Fruit fly (Drosophila melanogaster) whole organism, embryonic: ENCODE data around the gene Gga.
A peak's percentile ranks its signal among the peaks of the same experiment; 100 is the strongest.

Source experiments
- Adf1 ChIP-seq: fragments of 200-800 bp; sonication (Bioruptor generic); IDR thresholded peaks from 2 replicates; pipeline ENCODE4 v1.3.6; 2022; ENCODE audit warnings: missing biosample characterization, missing genetic modification characterization
- Atf6 ChIP-seq: fragments of 200-800 bp; sonication (Bioruptor generic); IDR thresholded peaks from 2 replicates; pipeline ENCODE4 v1.3.6; 2022; ENCODE audit warnings: missing biosample characterization, missing genetic modification characterization
- CG11247 ChIP-seq: fragments of 200-800 bp; sonication (Bioruptor generic); IDR thresholded peaks from 2 replicates; pipeline ENCODE4 v1.3.6; 2022; ENCODE audit warnings: missing biosample characterization, missing genetic modification characterization
- CG12769 ChIP-seq: fragments of 200-800 bp; sonication (Bioruptor generic); optimal IDR thresholded peaks from 2 replicates; lab custom pipeline; 2019; ENCODE audit warnings: missing biosample characterization, mild to moderate bottlenecking, missing genetic modification characterization, moderate library complexity
- CG12942 ChIP-seq: fragments of 200-800 bp; sonication (Bioruptor generic); optimal IDR thresholded peaks from 3 replicates; lab custom pipeline; 2016; ENCODE audit warnings: missing biosample characterization, missing genetic modification characterization
- CG13424 ChIP-seq: fragments of 200-800 bp; sonication (Bioruptor generic); optimal IDR thresholded peaks from 2 replicates; lab custom pipeline; 2019; ENCODE audit warnings: missing biosample characterization, mild to moderate bottlenecking, missing genetic modification characterization, moderate library complexity
- CG13894 ChIP-seq: fragments of 200-800 bp; sonication (Bioruptor generic); optimal IDR thresholded peaks from 3 replicates; lab custom pipeline; 2018; ENCODE audit warnings: missing biosample characterization, mild to moderate bottlenecking, missing genetic modification characterization, moderate library complexity
- CG14667 ChIP-seq: fragments of 200-800 bp; sonication (Bioruptor generic); IDR thresholded peaks from 2 replicates; pipeline ENCODE4 v1.3.6; 2022; ENCODE audit warnings: missing biosample characterization, missing genetic modification characterization
- CG15696 ChIP-seq: fragments of 200-800 bp; sonication (Bioruptor generic); optimal IDR thresholded peaks from 2 replicates; lab custom pipeline; 2019; ENCODE audit warnings: missing biosample characterization, mild to moderate bottlenecking, missing genetic modification characterization, moderate library complexity
- CG1832 ChIP-seq: fragments of 200-800 bp; sonication (Bioruptor generic); optimal IDR thresholded peaks from 2 replicates; lab custom pipeline; 2017; ENCODE audit warnings: missing biosample characterization, mild to moderate bottlenecking, missing genetic modification characterization, inconsistent platforms
- CG2889 ChIP-seq: fragments of 200-800 bp; sonication (Bioruptor generic); IDR thresholded peaks from 3 replicates; pipeline ENCODE4 v1.3.6; 2022; ENCODE audit warnings: missing biosample characterization, missing genetic modification characterization
- CG3065 ChIP-seq: fragments of 200-800 bp; sonication (Bioruptor generic); optimal IDR thresholded peaks from 2 replicates; lab custom pipeline; 2016; ENCODE audit warnings: missing biosample characterization, missing genetic modification characterization
- CG33213 ChIP-seq: fragments of 200-800 bp; sonication (Bioruptor generic); optimal IDR thresholded peaks from 3 replicates; lab custom pipeline; 2016; ENCODE audit warnings: missing biosample characterization, missing genetic modification characterization
- CG4328 ChIP-seq: fragments of 200-800 bp; sonication (Bioruptor generic); optimal IDR thresholded peaks from 3 replicates; lab custom pipeline; 2017; ENCODE audit warnings: missing biosample characterization, missing genetic modification reagents, missing genetic modification characterization
- CG5245 ChIP-seq: fragments of 200-800 bp; sonication (Bioruptor generic); optimal IDR thresholded peaks from 3 replicates; lab custom pipeline; 2016; ENCODE audit warnings: missing biosample characterization, missing genetic modification characterization
- CG7372 ChIP-seq: fragments of 200-800 bp; sonication (Bioruptor generic); IDR thresholded peaks from 2 replicates; pipeline ENCODE4 v1.3.6; 2022; ENCODE audit warnings: missing biosample characterization, missing genetic modification characterization
- CG7745 ChIP-seq: fragments of 200-800 bp; sonication (Bioruptor generic); optimal IDR thresholded peaks from 2 replicates; lab custom pipeline; 2018; ENCODE audit warnings: missing biosample characterization, mild to moderate bottlenecking, missing genetic modification characterization, moderate library complexity
- CG8089 ChIP-seq: fragments of 200-800 bp; sonication (Bioruptor generic); optimal IDR thresholded peaks from 3 replicates; lab custom pipeline; 2016; ENCODE audit warnings: missing biosample characterization, missing genetic modification characterization
- CG9437 ChIP-seq: fragments of 200-800 bp; sonication (Bioruptor generic); optimal IDR thresholded peaks from 2 replicates; lab custom pipeline; 2018; ENCODE audit warnings: missing biosample characterization, mild to moderate bottlenecking, missing genetic modification characterization
- CG9817 ChIP-seq: fragments of 200-800 bp; sonication (Bioruptor generic); optimal IDR thresholded peaks from 2 replicates; lab custom pipeline; 2018; ENCODE audit warnings: missing biosample characterization, mild to moderate bottlenecking, missing genetic modification characterization, moderate library complexity
- CTCF ChIP-seq: fragments of 200-800 bp; sonication (Bioruptor generic); optimal IDR thresholded peaks from 2 replicates; lab custom pipeline; 2017; ENCODE audit warnings: missing biosample characterization, mild to moderate bottlenecking, missing genetic modification characterization, moderate library complexity
- D19B ChIP-seq: fragments of 200-800 bp; sonication (Bioruptor generic); optimal IDR thresholded peaks from 2 replicates; lab custom pipeline; 2017; ENCODE audit warnings: missing biosample characterization, mild to moderate bottlenecking, missing genetic modification characterization
- H2.0 ChIP-seq: fragments of 200-800 bp; sonication (Bioruptor generic); IDR thresholded peaks from 2 replicates; pipeline ENCODE4 v1.3.6; 2022; ENCODE audit warnings: missing biosample characterization, missing genetic modification characterization
- HmgD ChIP-seq: fragments of 200-800 bp; sonication (Bioruptor generic); optimal IDR thresholded peaks from 3 replicates; lab custom pipeline; 2016; ENCODE audit warnings: missing biosample characterization, missing genetic modification characterization
- Max ChIP-seq: fragments of 200-800 bp; sonication (Bioruptor generic); optimal IDR thresholded peaks from 2 replicates; lab custom pipeline; 2016; ENCODE audit warnings: missing biosample characterization, mild to moderate bottlenecking, missing genetic modification characterization
- Nf-YC ChIP-seq: fragments of 200-800 bp; optimal IDR thresholded peaks from 3 replicates; lab custom pipeline; 2019; ENCODE audit warnings: missing biosample characterization, mild to moderate bottlenecking, missing genetic modification characterization, moderate library complexity
- Rfx ChIP-seq: fragments of 200-800 bp; sonication (Bioruptor generic); IDR thresholded peaks from 2 replicates; pipeline ENCODE4 v1.3.6; 2022; ENCODE audit warnings: missing biosample characterization, missing genetic modification characterization
- Side ChIP-seq: fragments of 200-800 bp; sonication (Bioruptor generic); optimal IDR thresholded peaks from 2 replicates; lab custom pipeline; 2016; ENCODE audit warnings: missing biosample characterization, missing genetic modification characterization
- Sox102F ChIP-seq: fragments of 200-800 bp; sonication (Bioruptor generic); optimal IDR thresholded peaks from 2 replicates; lab custom pipeline; 2018; ENCODE audit warnings: missing biosample characterization, mild to moderate bottlenecking, missing genetic modification characterization, moderate library complexity
- Ssrp ChIP-seq: fragments of 200-800 bp; sonication (Bioruptor generic); optimal IDR thresholded peaks from 2 replicates; lab custom pipeline; 2018; ENCODE audit warnings: missing biosample characterization, mild to moderate bottlenecking, missing genetic modification characterization, moderate library complexity
- Trl ChIP-seq, 3 experiments: fragments of >200 bp in 2 of 3; fragments of 200-800 bp in 1 of 3; sonication (Bioruptor generic) in 1 of 3; optimal IDR thresholded peaks; 2 replicates in 1 of 3; 3 replicates in 2 of 3; lab custom pipeline; 2016 to 2017; ENCODE audit warnings: missing biosample characterization in 1 of 3, missing genetic modification characterization in 1 of 3
- Usf ChIP-seq: fragments of 200-800 bp; sonication (Bioruptor generic); optimal IDR thresholded peaks from 2 replicates; lab custom pipeline; 2017; ENCODE audit warnings: missing genotype, missing biosample characterization, missing genetic modification characterization
- Vsx1 ChIP-seq: fragments of 200-800 bp; sonication (Bioruptor generic); optimal IDR thresholded peaks from 2 replicates; lab custom pipeline; 2017; ENCODE audit warnings: missing biosample characterization, mild to moderate bottlenecking, missing genetic modification characterization, missing genetic modification reagents
- al ChIP-seq: fragments of 200-800 bp; sonication (Bioruptor generic); IDR thresholded peaks from 2 replicates; pipeline ENCODE4 v1.3.6; 2022; ENCODE audit warnings: missing biosample characterization, missing genetic modification characterization
- aop ChIP-seq: fragments of 200-800 bp; sonication (Bioruptor generic); IDR thresholded peaks from 2 replicates; pipeline ENCODE4 v1.3.6; 2022; ENCODE audit warnings: missing biosample characterization, missing genetic modification characterization
- ap ChIP-seq: fragments of 200-800 bp; sonication (Bioruptor generic); IDR thresholded peaks from 2 replicates; pipeline ENCODE4 v1.3.6; 2022; ENCODE audit warnings: missing biosample characterization, missing genetic modification characterization
- ash1 ChIP-seq: fragments of 200-800 bp; sonication (Bioruptor generic); optimal IDR thresholded peaks from 2 replicates; lab custom pipeline; 2018; ENCODE audit warnings: missing biosample characterization, mild to moderate bottlenecking, missing genetic modification characterization
- dimm ChIP-seq: fragments of 200-800 bp; sonication (Bioruptor generic); IDR thresholded peaks from 2 replicates; pipeline ENCODE4 v1.3.6; 2022; ENCODE audit warnings: missing biosample characterization, missing genetic modification characterization
- esg ChIP-seq: fragments of 200-800 bp; sonication (Bioruptor generic); conservative IDR thresholded peaks from 2 replicates; pipeline ENCODE4 v1.3.6; 2022; ENCODE audit warnings: missing biosample characterization, missing genetic modification characterization
- jing ChIP-seq: fragments of 200-800 bp; sonication (Bioruptor generic); optimal IDR thresholded peaks from 2 replicates; lab custom pipeline; 2018; ENCODE audit warnings: missing biosample characterization, mild to moderate bottlenecking, missing genetic modification characterization
- knrl ChIP-seq: fragments of 200-800 bp; sonication (Bioruptor generic); IDR thresholded peaks from 3 replicates; pipeline ENCODE4 v1.3.6; 2022; ENCODE audit warnings: missing biosample characterization, missing genetic modification characterization; ENCODE audit not compliant: partially characterized antibody
- lilli ChIP-seq: fragments of 200-800 bp; sonication (Bioruptor generic); optimal IDR thresholded peaks from 3 replicates; lab custom pipeline; 2016; ENCODE audit warnings: missing biosample characterization, missing genetic modification characterization
- lmd ChIP-seq: fragments of 200-800 bp; sonication (Bioruptor generic); IDR thresholded peaks from 2 replicates; pipeline ENCODE4 v1.3.6; 2022; ENCODE audit warnings: missing biosample characterization, missing genetic modification characterization
- lola ChIP-seq, 3 experiments: fragments of >200 bp in 2 of 3; fragments of 200-800 bp in 1 of 3; sonication (Bioruptor generic) in 1 of 3; optimal IDR thresholded peaks; 2 replicates each; lab custom pipeline; 2017 to 2019; ENCODE audit warnings: missing biosample characterization in 3 of 3, missing genetic modification characterization in 3 of 3, mild to moderate bottlenecking in 1 of 3, moderate library complexity in 1 of 3
- nom ChIP-seq: fragments of 200-800 bp; sonication (Bioruptor generic); optimal IDR thresholded peaks from 2 replicates; lab custom pipeline; 2017; ENCODE audit warnings: missing biosample characterization, missing genetic modification characterization, mild to moderate bottlenecking, moderate library complexity, missing genetic modification reagents
- otp ChIP-seq: fragments of 200-800 bp; sonication (Bioruptor generic); IDR thresholded peaks from 3 replicates; pipeline ENCODE4, ENCODE4 v1.3.6; 2022; ENCODE audit warnings: missing biosample characterization, missing genetic modification characterization
- pho ChIP-seq: fragments of 200-800 bp; sonication (Bioruptor generic); optimal IDR thresholded peaks from 2 replicates; lab custom pipeline; 2016; ENCODE audit warnings: missing biosample characterization, missing genetic modification characterization
- row ChIP-seq: fragments of 200-800 bp; sonication (Bioruptor generic); IDR thresholded peaks from 3 replicates; pipeline ENCODE4 v1.3.6; 2022; ENCODE audit warnings: missing biosample characterization, missing genetic modification characterization
- schlank ChIP-seq: fragments of 200-800 bp; sonication (Bioruptor generic); optimal IDR thresholded peaks from 2 replicates; lab custom pipeline; 2018; ENCODE audit warnings: missing biosample characterization, mild to moderate bottlenecking, missing genetic modification characterization
- stc ChIP-seq: fragments of 200-800 bp; sonication (Bioruptor generic); IDR thresholded peaks from 2 replicates; pipeline ENCODE4 v1.3.6; 2022; ENCODE audit warnings: missing biosample characterization, missing genetic modification characterization

Gga gene

DNA sequence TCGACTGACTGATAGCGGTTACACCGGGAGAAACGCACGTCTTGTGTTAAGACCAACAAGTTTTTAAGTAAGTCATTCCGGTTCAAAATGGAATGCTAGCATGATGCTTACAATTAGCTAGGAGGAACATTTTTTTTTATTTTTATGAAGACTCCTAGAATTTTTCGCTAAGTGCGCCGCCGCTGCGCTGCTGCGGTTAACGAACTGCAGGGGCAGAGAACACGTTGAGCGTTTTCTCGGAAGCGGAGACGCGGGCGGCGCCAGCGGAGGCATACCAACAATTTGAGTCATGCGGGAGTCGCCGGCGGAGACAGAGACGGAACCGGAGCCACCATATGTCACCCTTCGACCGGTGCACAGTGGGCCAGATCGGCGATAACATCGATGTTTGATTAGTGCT lies 45.2 kb downstream of the Gga start (continued):
- peak; percentile 97 for TF ChIP-seq Rfx (GFP tag; lab: Robert Waterston, UW)
- TF ChIP-seq H2.0 (GFP tag; lab: Robert Waterston, UW), result peak; percentile 96
- TF ChIP-seq Adf1, result peak; percentile 97
- peak; percentile 95 for TF ChIP-seq CG11247 (GFP tag; lab: Robert Waterston, UW)
- TF ChIP-seq CG4328 (GFP tag; lab: Kevin White, UChicago), result peak; percentile 91
- peak; percentile 85 for TF ChIP-seq CG9437 (GFP tag; lab: Kevin White, UChicago)
- peak; percentile 97 for TF ChIP-seq esg (GFP tag; lab: Robert Waterston, UW)
- TF ChIP-seq Trl (optimal IDR thresholded peaks at IDR 0.05; lab: Kevin White, UChicago), result no peak
- peak; percentile 98 for TF ChIP-seq Trl (GFP tag; optimal IDR thresholded peaks at IDR 0.05; lab: Kevin White, UChicago)
- TF ChIP-seq CG13424 (tag; lab: Kevin White, UChicago), result peak; percentile 98
- peak; percentile 97 for TF ChIP-seq CG33213 (GFP tag; lab: Kevin White, UChicago)
- peak; percentile 96 for TF ChIP-seq CG7372 (GFP tag; lab: Robert Waterston, UW)
- TF ChIP-seq row (GFP tag; lab: Robert Waterston, UW), result peak; percentile 98
- TF ChIP-seq CG9817 (tag; lab: Kevin White, UChicago), result peak; percentile 94
- TF ChIP-seq CG13894 (tag; lab: Kevin White, UChicago), result peak; percentile 83
- TF ChIP-seq Ssrp (tag; lab: Kevin White, UChicago), result peak; percentile 94
- peak; percentile 94 for TF ChIP-seq jing
- TF ChIP-seq al (GFP tag; lab: Robert Waterston, UW), result peak; percentile 89
- peak; percentile 97 for TF ChIP-seq aop
- peak; percentile 98 for TF ChIP-seq CG5245 (GFP tag; lab: Kevin White, UChicago)
- TF ChIP-seq Side, result peak; percentile 97
- peak; percentile 29 for TF ChIP-seq CG1832
- peak; percentile 93 for TF ChIP-seq CG12769 (tag; lab: Kevin White, UChicago)
- peak; percentile 79 for TF ChIP-seq D19B (GFP tag; lab: Kevin White, UChicago)
- peak; percentile 69 for TF ChIP-seq ash1 (GFP tag; lab: Kevin White, UChicago)
- TF ChIP-seq otp (GFP tag; lab: Robert Waterston, UW), result peak; percentile 98
- TF ChIP-seq CTCF (GFP tag; lab: Kevin White, UChicago), result peak; percentile 70
- peak; percentile 96 for TF ChIP-seq CG2889 (GFP tag; lab: Robert Waterston, UW)
- peak; percentile 97 for TF ChIP-seq dimm
- peak; percentile 97 for TF ChIP-seq CG8089 (GFP tag; lab: Kevin White, UChicago)
- peak; percentile 97 for TF ChIP-seq nom (GFP tag; lab: Kevin White, UChicago)
- peak; percentile 94 for TF ChIP-seq pho
- peak in 1 of 3 experiments; percentile 92 for TF ChIP-seq lola (GFP tag; optimal IDR thresholded peaks at IDR 0.05; lab: Kevin White, UChicago)
- TF ChIP-seq Max (GFP tag; lab: Kevin White, UChicago), result peak; percentile 94
- TF ChIP-seq ap (GFP tag; lab: Robert Waterston, UW), result peak; percentile 95
- TF ChIP-seq Vsx1 (GFP tag; lab: Kevin White, UChicago), result peak; percentile 91
- TF ChIP-seq CG15696 (tag; lab: Kevin White, UChicago), result peak; percentile 90
- peak; percentile 89 for TF ChIP-seq schlank (tag; lab: Kevin White, UChicago)
- TF ChIP-seq lmd (GFP tag; lab: Robert Waterston, UW), result peak; percentile 96
- peak; percentile 93 for TF ChIP-seq CG3065 (GFP tag; lab: Kevin White, UChicago)
- TF ChIP-seq stc (GFP tag; lab: Robert Waterston, UW), result peak; percentile 95
- TF ChIP-seq Usf (GFP tag; lab: Kevin White, UChicago), result peak; percentile 88
- TF ChIP-seq Atf6 (GFP tag; lab: Robert Waterston, UW), result peak; percentile 97
- TF ChIP-seq Sox102F (GFP tag; lab: Kevin White, UChicago), result peak; percentile 97
- TF ChIP-seq CG12942, result peak; percentile 96
- peak; percentile 98 for TF ChIP-seq lilli
- peak; percentile 97 for TF ChIP-seq CG14667 (GFP tag; lab: Robert Waterston, UW)
- TF ChIP-seq CG7745 (tag; lab: Kevin White, UChicago), result peak; percentile 41
- TF ChIP-seq knrl (GFP tag; lab: Robert Waterston, UW), result 0 out of 3 replicates have a peak, but pooled peaks have one; percentile 30
- TF ChIP-seq HmgD (GFP tag; lab: Kevin White, UChicago), result peak; percentile 91
- peak; percentile 83 for TF ChIP-seq Nf-YC
